Worm (Caenorhabditis elegans): ENCODE data around the gene wdfy-3.
A peak's percentile ranks its signal among the peaks of the same experiment; 100 is the strongest.
"Not testable (repeated sequence)": the region's sequence is repeated elsewhere in the genome, so short reads cannot be mapped to it uniquely, and the experiment has no call there.

The wdfy-3 gene

DNA sequence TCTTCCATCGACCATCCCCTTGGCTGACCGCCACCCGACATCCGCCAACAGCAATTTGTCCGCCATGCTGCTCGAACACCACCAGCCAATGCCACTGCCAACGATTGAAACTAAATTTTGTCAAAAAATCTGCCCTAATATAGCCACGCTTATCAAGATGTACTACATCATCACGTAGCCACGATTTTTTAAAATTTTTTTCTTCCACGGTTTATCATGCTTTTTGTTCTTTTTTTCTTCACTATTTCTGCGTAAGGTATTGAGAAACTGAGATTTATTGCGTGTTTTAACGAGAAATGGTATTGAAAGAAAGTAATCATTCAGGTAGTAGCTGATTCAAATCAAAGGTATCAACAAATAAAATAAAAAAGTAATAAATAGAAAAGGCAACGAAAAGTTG is 23.9 kb downstream of the wdfy-3 start, which contains the start of gene T23B5.6:
TSS of gene T23B5.6 (minus strand) at position 101 of the 400 bp plus-strand sequence.
- not testable (repeated sequence) for TF ChIP-seq mbf-1, unc-39, nhr-11 (tag; optimal IDR thresholded peaks at IDR 0.05)

DNA sequence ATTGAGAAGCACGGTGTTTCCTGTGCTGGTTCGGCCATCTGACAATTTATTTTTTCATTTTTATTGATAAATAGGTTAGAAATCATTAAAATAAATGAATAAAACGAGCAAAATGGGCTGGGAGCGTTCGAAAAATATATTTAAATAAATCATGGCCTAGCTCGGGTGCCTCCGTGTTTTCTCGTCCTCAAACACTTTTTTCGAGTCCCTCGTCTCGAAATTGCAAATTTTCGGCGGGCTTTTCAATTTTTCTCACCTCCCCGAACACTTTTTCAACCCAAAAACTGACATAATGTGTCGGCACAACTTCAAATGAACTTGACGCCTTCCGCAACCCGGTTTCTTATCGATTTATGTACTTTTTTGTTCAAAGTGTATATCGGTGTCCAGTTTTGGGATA is 31.1 kb downstream of the wdfy-3 start, which contains the start of gene prmt-9:
TSS of gene prmt-9 (minus strand) at position 38 of the 400 bp plus-strand sequence.
- TF ChIP-seq C34F6.9 (tag; optimal IDR thresholded peaks at IDR 0.05) (peak; percentile 9), egl-27 (tag; optimal IDR thresholded peaks at IDR 0.05) (no peak), gmeb-1 (tag; optimal IDR thresholded peaks at IDR 0.05) (peak; percentile 27), unc-55 (GFP tag; optimal IDR thresholded peaks at IDR 0.05) (peak; percentile 19), nhr-21 (tag; optimal IDR thresholded peaks at IDR 0.05) (no peak), lsy-2 (tag; optimal IDR thresholded peaks at IDR 0.05) (peak in 1 of 2 experiments; percentile 5), elt-3 (tag; optimal IDR thresholded peaks at IDR 0.05) (no peak), nhr-6 (tag; optimal IDR thresholded peaks at IDR 0.05) (no peak)

DNA sequence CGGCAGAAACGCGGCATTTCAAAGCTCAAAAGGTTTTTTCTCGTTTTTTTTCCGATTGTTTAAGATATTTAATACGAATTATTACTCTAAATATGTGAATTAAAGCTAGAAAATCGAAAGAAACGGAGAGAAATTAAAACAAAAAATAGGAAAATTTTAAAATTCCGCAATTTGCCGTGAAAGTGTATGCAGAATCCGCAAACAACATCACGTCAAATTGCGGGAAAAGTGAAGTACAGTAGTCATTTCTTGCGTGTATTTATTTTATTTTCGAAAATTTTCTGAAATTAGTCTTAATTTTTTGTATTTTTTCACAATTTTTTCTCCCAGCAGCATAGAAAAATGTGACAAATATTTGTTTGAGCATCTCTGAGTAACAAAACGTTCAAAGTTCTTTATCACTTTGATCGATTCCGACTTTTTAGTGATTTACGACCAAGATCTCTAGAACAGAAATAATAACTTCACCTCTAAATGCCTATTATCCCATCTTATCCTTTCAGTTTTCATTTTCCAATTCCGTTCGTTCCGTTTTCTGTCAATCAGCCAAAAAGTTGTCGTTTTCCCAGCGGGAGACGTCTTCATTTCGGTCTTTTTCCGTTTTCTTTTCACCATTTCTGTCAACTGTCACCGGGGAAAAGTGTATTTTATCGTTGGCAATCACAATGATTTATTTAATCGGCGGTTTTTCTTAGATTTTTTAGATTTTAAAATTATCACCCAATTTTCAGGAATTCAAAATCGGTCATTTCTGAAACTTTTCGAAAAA is 31.8 kb downstream of the wdfy-3 start:
- no peak for TF ChIP-seq ztf-4 (tag; optimal IDR thresholded peaks at IDR 0.05)
- no peak for TF ChIP-seq F13H6.1 (tag; optimal IDR thresholded peaks at IDR 0.05)
- no peak for TF ChIP-seq ztf-11 (tag; optimal IDR thresholded peaks at IDR 0.05)
- no peak for TF ChIP-seq ZK546.5 (tag; optimal IDR thresholded peaks at IDR 0.05)
- no peak for TF ChIP-seq lsy-2 (tag; optimal IDR thresholded peaks at IDR 0.05)
- no peak for TF ChIP-seq nhr-21 (tag; optimal IDR thresholded peaks at IDR 0.05)

DNA sequence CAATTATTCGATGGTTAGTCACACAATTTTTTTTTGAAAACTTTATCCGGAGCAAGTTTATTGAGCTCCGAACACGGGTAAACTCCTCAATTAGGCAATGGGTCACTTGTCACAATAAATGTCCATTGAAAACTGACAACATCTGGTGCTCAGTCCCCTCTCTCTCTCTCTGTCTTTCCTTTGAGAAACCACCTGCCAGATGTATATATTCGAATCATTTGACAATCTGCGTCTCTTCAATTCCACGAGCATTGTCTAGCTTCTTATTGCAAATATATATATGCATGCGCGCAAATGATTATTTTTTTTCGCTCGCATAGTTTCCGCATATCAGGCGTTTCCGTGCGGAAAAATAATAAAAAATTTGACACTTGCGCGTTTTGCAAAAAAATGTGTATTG is 32.6 kb downstream of the wdfy-3 start:
- TF ChIP-seq sem-4 (tag; optimal IDR thresholded peaks at IDR 0.05) (no peak), peb-1 (tag; optimal IDR thresholded peaks at IDR 0.05) (no peak), ztf-11 (tag; optimal IDR thresholded peaks at IDR 0.05) (no peak), nhr-23 (tag; optimal IDR thresholded peaks at IDR 0.05) (no peak), nhr-6 (tag; optimal IDR thresholded peaks at IDR 0.05) (no peak), ztf-1 (GFP tag; conservative IDR thresholded peaks at IDR 0.05) (no peak), dmd-4 (tag; optimal IDR thresholded peaks at IDR 0.05) (no peak), elt-3 (tag; optimal IDR thresholded peaks at IDR 0.05) (no peak), nhr-12 (tag; optimal IDR thresholded peaks at IDR 0.05) (no peak), sma-9 (GFP tag; optimal IDR thresholded peaks at IDR 0.05) (no peak), sma-9 (tag; optimal IDR thresholded peaks at IDR 0.05) (no peak), blmp-1 (tag; optimal IDR thresholded peaks at IDR 0.05; ENCODE audit: insufficient read depth) (no peak), C34F6.9 (tag; optimal IDR thresholded peaks at IDR 0.05) (no peak), mab-5 (tag; optimal IDR thresholded peaks at IDR 0.05) (no peak), ceh-16 (tag; optimal IDR thresholded peaks at IDR 0.05) (no peak), gmeb-1 (tag; optimal IDR thresholded peaks at IDR 0.05) (no peak), skn-1 (tag; optimal IDR thresholded peaks at IDR 0.05) (no peak)

DNA sequence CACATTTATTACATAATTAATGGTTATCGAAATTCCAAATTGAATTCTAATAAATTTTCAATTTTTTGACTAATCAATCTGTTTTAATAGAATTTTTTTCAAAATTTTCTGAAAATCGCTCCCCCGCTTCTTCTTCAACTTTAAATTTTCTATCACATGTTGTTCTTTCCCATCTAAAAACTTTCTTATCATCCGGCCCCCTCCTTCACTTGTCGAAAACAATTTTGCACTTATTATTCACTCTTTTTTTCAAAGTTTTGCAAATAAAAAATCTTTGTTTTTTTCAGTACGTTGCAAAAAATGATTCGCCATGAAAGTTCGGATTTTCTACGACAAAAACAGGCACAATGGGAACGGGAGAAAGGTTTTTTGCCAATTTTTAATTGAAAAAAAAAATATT is 35.2 kb downstream of the wdfy-3 start, which contains the start of gene T23B5.3:
TSS of gene T23B5.3 (plus strand) at position 301 of the 400 bp plus-strand sequence.
- TF ChIP-seq nhr-129 (tag; optimal IDR thresholded peaks at IDR 0.05) (no peak), unc-55 (GFP tag; optimal IDR thresholded peaks at IDR 0.05) (no peak), alr-1 (tag; optimal IDR thresholded peaks at IDR 0.05) (no peak), nhr-10 (tag; optimal IDR thresholded peaks at IDR 0.05) (no peak)

DNA sequence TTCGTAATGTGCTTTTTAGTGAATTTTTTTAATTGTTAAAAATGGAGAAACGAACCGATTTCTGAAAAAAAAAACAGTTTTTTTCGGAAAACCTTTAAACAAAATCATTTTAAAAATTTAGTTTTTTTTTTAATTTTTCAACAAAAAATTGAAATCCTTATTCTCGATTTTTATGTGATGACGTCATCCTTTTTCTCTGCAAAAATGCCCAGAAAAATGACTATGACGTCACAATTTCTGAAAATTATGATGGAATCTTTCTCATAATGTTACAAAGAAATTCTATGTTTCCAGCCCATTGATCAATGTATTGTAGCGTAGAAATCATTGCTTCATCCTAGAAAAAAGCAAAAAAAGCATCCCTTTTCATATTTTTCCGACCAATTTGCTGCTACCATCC is 36.1 kb downstream of the wdfy-3 start:
- no peak for TF ChIP-seq nhr-12 (tag; optimal IDR thresholded peaks at IDR 0.05)
- no peak for TF ChIP-seq nhr-10 (tag; optimal IDR thresholded peaks at IDR 0.05)
- no peak for TF ChIP-seq nhr-6 (tag; optimal IDR thresholded peaks at IDR 0.05)
- TF ChIP-seq F13H6.1 (tag; optimal IDR thresholded peaks at IDR 0.05), result no peak
- TF ChIP-seq ZK546.5 (tag; optimal IDR thresholded peaks at IDR 0.05), result no peak
- no peak for TF ChIP-seq mbf-1 (tag; optimal IDR thresholded peaks at IDR 0.05)
- no peak for TF ChIP-seq ceh-82 (tag; optimal IDR thresholded peaks at IDR 0.05)
- TF ChIP-seq fos-1 (tag; optimal IDR thresholded peaks at IDR 0.05), result no peak
- no peak for TF ChIP-seq mab-5 (tag; optimal IDR thresholded peaks at IDR 0.05)
- TF ChIP-seq C34F6.9 (tag; optimal IDR thresholded peaks at IDR 0.05), result no peak
- no peak for TF ChIP-seq ztf-4 (tag; optimal IDR thresholded peaks at IDR 0.05)
- TF ChIP-seq nhr-11 (tag; optimal IDR thresholded peaks at IDR 0.05), result no peak
- no peak for TF ChIP-seq nhr-129 (tag; optimal IDR thresholded peaks at IDR 0.05)
- TF ChIP-seq ceh-16 (tag; optimal IDR thresholded peaks at IDR 0.05), result no peak
- TF ChIP-seq alr-1 (tag; optimal IDR thresholded peaks at IDR 0.05), result no peak
- TF ChIP-seq mdl-1 (tag; optimal IDR thresholded peaks at IDR 0.05), result no peak
- TF ChIP-seq nhr-77 (tag; optimal IDR thresholded peaks at IDR 0.05), result no peak
- TF ChIP-seq sma-9 (GFP tag; optimal IDR thresholded peaks at IDR 0.05), result no peak
- TF ChIP-seq sma-9 (tag; optimal IDR thresholded peaks at IDR 0.05), result no peak
